Fruit fly (Drosophila melanogaster) S2 (cell line): Measurements from ENCODE around the gene CG9184.

Experiments used
- CG8478 ChIP-seq: fragments of >200 bp; optimal IDR thresholded peaks from 2 replicates; lab custom pipeline; 2018
- CTCF ChIP-seq, 2 experiments: fragments of >200 bp; optimal IDR thresholded peaks; 2 replicates each; lab custom pipeline; 2018

dm6 chr3L:1279685-1280084 is 42.9 kb downstream of the CG9184 start:
- no peak for TF ChIP-seq CG8478 (lab: Kevin White, UChicago)
- no peak for TF ChIP-seq CTCF (optimal IDR thresholded peaks at IDR 0.05; lab: Kevin White, UChicago)
